Worm (Caenorhabditis elegans): ENCODE data around the gene R10D12.8.

The R10D12.8 gene

ce11 chrV:13949752-13950151, 3.3 kb downstream of the R10D12.8 start, which contains the start of gene R10D12.7:
R10D12.7 (plus strand) TSS chrV:13950052.
- no peak for TF ChIP-seq unc-62 (GFP tag; optimal IDR thresholded peaks at IDR 0.05)

DNA sequence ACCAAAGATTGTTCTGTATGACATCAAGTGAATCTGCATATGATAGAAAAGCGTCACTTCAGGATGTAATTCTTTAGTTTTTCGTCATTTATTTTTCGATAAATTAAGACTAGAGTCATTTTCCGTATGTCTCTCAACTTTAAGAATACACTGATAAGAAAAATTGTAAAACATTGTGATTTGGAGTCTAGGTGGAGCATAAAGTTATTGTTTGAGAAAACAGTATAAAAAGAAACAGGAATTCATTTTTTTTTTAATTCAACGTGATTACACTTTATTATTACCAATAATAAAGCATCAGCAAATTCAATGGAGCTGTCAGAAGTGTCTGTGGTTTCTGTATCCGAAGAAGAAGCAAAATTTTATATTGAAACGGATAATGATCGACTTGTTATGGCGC, 4.1 kb downstream of the R10D12.8 start, which contains the start of gene R10D12.6:
Gene R10D12.6, plus strand, starts transcription at position 301 of the 400 bp plus-strand sequence.
- TF ChIP-seq unc-62 (GFP tag; optimal IDR thresholded peaks at IDR 0.05), result no peak

DNA sequence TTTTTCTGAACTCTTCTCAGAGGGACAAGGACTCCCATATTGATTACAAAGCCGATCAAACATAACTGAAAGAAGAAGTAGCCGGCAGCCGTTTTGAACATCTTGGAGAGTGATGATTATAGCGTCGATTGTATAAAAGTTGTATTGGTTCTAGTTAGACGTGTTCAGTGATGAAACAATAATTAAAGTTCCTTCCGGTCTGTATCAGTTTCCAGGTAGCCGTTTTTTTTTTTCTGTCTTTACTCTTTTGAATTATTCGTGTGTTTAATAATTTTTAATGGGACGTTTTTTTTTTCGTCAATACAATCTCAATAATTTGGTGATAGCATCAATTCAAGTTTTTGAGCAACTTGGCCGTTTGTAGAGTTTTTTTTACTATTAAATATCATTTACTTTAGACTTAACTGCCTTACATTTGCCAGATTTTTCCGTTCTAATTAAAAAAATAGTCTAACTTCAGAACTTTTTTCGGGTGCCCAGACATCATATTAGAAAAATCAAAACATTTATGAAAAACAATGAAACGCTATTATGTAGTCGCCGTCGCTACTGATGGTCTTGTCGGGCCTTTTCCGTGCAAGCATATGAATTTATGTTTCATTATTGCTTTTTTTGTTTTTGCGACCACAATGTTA, 6.6 kb downstream of the R10D12.8 start, which contains the start of the genes srx-10 and clec-226:
Gene srx-10, minus strand, starts transcription at position 101 of the 635 bp plus-strand sequence.
Gene clec-226, plus strand, starts transcription at position 585 of the 635 bp plus-strand sequence.
- TF ChIP-seq unc-62 (GFP tag; optimal IDR thresholded peaks at IDR 0.05), result no peak

DNA sequence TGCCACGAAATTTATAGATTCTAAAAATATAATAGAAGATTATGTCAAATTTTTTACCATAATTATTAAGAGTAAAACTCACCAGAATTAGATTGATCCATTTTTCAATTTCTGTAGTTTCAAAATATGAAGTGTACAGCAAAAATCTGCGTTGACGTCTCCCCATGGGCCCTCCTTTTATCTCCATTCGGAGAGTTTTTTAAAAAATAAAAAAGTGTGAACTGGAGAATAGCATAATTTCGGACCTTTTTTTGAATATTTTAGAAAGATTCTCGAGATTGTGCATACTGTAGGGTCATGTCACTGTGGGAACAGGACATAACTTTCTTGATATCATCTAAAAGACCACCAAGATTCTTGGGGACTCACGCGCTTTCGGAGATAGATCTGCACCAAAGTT, 11.0 kb downstream of the R10D12.8 start, which contains the start of gene dpr-1:
Gene dpr-1, minus strand, starts transcription at position 101 of the 400 bp plus-strand sequence.
- no peak for TF ChIP-seq unc-62 (GFP tag; optimal IDR thresholded peaks at IDR 0.05)

ce11 chrV:13936850-13937249, 16.2 kb downstream of the R10D12.8 start, which contains the start of gene srw-145:
srw-145 (plus strand) TSS chrV:13937150.
- no peak for TF ChIP-seq unc-62 (GFP tag; optimal IDR thresholded peaks at IDR 0.05)

ce11 chrV:13936052-13936451, 17.0 kb downstream of the R10D12.8 start:
- TF ChIP-seq unc-62 (GFP tag; optimal IDR thresholded peaks at IDR 0.05), result no peak

DNA sequence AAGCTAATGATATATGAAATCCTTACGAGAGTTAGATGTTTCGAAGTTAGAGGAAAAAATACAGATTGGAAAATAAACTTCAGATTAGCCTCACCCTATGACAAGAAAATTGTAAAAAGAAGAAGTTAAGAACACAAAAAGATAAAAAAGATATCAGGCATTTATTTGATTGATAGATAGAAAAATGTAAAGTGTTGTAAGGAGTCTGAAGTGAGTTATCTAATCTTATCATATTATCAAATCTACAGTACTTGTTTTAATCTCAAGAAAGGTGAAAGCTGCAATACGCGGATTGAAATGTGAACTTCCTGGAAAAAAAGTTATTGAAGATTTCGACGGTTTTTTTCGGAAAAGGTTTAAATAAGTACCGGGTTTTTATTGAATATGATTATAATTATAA, 17.7 kb downstream of the R10D12.8 start:
- no peak for TF ChIP-seq unc-62 (GFP tag; optimal IDR thresholded peaks at IDR 0.05)

DNA sequence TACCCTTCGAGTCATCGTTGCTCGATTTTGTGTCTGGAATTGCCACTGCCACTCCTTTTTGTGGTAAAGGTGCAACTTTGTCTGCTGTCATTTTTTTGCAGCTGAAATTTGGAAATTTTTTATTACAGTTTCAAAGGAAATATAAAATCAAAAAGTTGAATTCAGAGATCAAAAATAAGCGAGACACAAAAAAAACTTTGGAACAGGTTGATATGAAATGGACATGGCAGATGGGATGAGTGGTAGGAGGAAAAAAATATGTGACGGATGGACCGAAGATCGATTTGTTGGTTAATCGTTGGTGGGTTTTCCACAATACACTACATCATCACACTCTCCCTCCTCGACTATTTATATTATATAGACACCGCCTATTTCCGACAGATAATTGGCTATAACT, 18.5 kb downstream of the R10D12.8 start, which contains the start of gene R10D12.1:
Gene R10D12.1, minus strand, starts transcription at position 101 of the 400 bp plus-strand sequence.
- no peak for TF ChIP-seq unc-62 (GFP tag; optimal IDR thresholded peaks at IDR 0.05)

ce11 chrV:13931952-13932351, 21.1 kb downstream of the R10D12.8 start:
- TF ChIP-seq unc-62 (GFP tag; optimal IDR thresholded peaks at IDR 0.05), result no peak

ce11 chrV:13931225-13931624, 21.9 kb downstream of the R10D12.8 start, which contains the start of gene C06B3.16:
C06B3.16 (plus strand) TSS chrV:13931525.
- no peak for TF ChIP-seq unc-62 (GFP tag; optimal IDR thresholded peaks at IDR 0.05)

DNA sequence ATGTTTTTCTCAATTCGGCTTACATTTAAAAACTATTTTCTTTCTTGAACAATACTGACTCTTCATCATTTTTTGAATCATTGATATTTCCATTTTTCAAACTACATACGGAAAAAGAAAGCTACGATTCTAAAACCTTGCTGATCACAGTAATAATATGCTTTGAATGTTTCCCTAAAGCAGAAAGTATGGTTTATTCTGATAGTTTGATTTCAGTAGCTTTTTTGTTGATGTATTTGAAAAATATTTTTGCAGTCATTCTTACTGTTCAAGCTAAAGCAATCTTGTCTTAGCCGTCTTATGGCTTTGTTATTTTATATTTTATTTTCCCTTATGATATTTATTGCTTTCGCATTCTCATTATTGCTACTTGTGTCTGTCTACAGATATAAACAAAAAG, 23.6 kb downstream of the R10D12.8 start, which contains the start of gene srxa-13:
Gene srxa-13, plus strand, starts transcription at position 301 of the 400 bp plus-strand sequence.
- no peak for TF ChIP-seq unc-62 (GFP tag; optimal IDR thresholded peaks at IDR 0.05)

- no peak for TF ChIP-seq unc-62 (GFP tag; optimal IDR thresholded peaks at IDR 0.05)
Measured at ce11 chrV:13926398-13926797, 26.7 kb downstream of the R10D12.8 start, which contains the start of gene srxa-12. srxa-12 (plus strand) TSS chrV:13926698.

ce11 chrV:13923851-13924250, 29.2 kb downstream of the R10D12.8 start, which contains the start of gene srxa-11:
srxa-11 (plus strand) TSS chrV:13924151.
- no peak for TF ChIP-seq unc-62 (GFP tag; optimal IDR thresholded peaks at IDR 0.05)

DNA sequence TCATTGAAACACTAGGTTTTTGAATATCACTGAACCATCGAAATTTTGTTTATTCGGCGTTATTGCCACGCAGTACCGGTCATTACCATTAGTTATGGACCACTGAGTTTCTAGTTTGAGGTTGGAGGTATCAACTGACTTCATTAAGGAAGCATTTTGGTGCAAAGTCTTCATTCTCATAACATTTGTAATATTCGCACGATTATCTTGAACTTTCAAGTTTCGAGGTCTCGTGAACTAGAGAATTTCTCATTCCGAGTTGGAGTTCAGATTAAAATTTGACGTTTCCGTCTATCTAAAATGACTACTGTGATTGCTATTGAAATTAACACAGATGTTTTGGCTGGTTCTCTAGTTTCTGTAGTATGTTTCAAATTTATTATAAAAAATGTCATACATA, 32.4 kb downstream of the R10D12.8 start, which contains the start of gene srx-42:
Gene srx-42, plus strand, starts transcription at position 301 of the 400 bp plus-strand sequence.
- no peak for TF ChIP-seq unc-62 (GFP tag; optimal IDR thresholded peaks at IDR 0.05)

DNA sequence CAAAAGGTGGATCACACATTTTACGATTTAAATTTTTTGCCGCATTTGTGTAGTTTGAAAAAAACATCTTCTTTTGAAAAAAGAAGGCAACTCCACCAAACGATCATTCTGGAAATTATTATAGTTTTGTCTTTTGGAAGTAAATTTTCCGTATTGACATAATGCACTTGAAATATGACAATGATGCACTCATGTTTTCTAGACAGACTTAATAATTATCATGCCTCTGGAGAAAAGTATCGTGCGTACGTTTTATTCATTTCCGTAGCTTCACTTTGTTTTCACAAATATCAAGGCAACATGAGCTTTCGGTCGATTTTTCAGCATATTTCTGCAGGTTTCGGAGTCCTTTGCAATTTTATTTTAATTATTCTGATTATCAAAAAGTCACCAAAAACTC, 34.8 kb downstream of the R10D12.8 start, which contains the start of gene str-250:
Gene str-250, plus strand, starts transcription at position 301 of the 400 bp plus-strand sequence.
- TF ChIP-seq unc-62 (GFP tag; optimal IDR thresholded peaks at IDR 0.05), result no peak

DNA sequence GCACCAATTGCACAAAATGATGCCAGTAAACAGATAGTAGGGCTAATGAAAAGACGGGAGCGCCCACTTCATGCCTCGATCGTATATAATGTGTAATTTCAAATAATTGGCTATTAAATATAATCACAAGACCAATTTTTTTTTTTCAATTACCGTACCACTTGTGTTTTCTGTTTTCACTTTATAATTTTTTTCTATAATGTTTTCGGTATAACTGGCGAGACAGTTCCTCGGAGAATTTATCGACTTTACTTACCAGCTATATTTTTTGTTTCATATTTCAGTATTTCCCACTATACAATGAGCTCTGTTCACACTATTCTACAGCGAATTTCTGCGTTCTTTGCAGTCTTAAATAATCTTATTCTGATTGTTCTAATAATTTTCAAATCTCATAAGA, 36.9 kb downstream of the R10D12.8 start, which contains the start of gene str-252:
Gene str-252, plus strand, starts transcription at position 301 of the 400 bp plus-strand sequence.
- no peak for TF ChIP-seq unc-62 (GFP tag; optimal IDR thresholded peaks at IDR 0.05)

DNA sequence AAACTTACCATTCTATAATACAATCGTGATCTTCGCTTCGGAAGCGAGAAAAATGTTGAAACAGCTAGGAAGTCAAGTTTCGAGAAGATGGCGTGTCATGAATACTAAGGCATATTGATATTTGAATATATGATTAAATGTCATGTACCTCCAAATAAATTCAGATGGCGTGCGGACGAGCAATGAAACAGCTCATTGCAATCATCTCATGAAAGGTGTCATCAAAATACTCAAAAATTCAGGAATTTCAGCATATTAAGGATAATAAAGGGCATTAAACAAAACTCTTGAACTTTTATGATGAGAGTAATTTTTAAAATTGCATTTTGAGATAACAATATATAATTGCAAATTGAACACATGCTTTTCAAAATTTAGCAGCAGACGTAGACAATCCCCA, 37.7 kb downstream of the R10D12.8 start, which contains the start of gene gcy-32:
Gene gcy-32, minus strand, starts transcription at position 101 of the 400 bp plus-strand sequence.
- no peak for TF ChIP-seq unc-62 (GFP tag; optimal IDR thresholded peaks at IDR 0.05)

Data from whole organism, dauer.